Worm (Caenorhabditis elegans): ENCODE measurements around the gene pxd-1.

The pxd-1 gene

ce11 chrIII:4004064-4004580 is 1.8 kb upstream of the pxd-1 start, which contains the start of gene tif-1A (continued):
- TF ChIP-seq akir-1 (GFP tag; optimal IDR thresholded peaks at IDR 0.05) (no peak), nhr-27 (tag; optimal IDR thresholded peaks at IDR 0.05) (no peak), efl-1 (GFP tag; optimal IDR thresholded peaks at IDR 0.05) (peak; percentile 28), rcor-1 (GFP tag; IDR thresholded peaks at IDR 0.05) (peak; percentile 52; the same call in 1 of the 2 replicates), ets-4 (GFP tag; optimal IDR thresholded peaks at IDR 0.05) (no peak), K12H6.12 (tag; optimal IDR thresholded peaks at IDR 0.05) (peak; percentile 26), attf-5 (GFP tag; optimal IDR thresholded peaks at IDR 0.05) (peak; percentile 88), snpc-1.3 (tag; optimal IDR thresholded peaks at IDR 0.05; ENCODE audit: insufficient read depth) (no peak), nhr-120 (GFP tag; IDR thresholded peaks at IDR 0.05) (no peak), F10E7.11 (tag; optimal IDR thresholded peaks at IDR 0.05) (no peak), pbrm-1 (GFP tag; IDR thresholded peaks at IDR 0.05) (peak; percentile 82), zim-3 (tag; optimal IDR thresholded peaks at IDR 0.05) (no peak), dox-1 (GFP tag; IDR thresholded peaks at IDR 0.05) (peak; percentile 91), let-526 (GFP tag; IDR thresholded peaks at IDR 0.05) (no peak), tbp1 (GFP tag; optimal IDR thresholded peaks at IDR 0.05) (peak; percentile 62), mel-28 (tag; optimal IDR thresholded peaks at IDR 0.05; ENCODE audit: borderline replicate concordance) (no peak), F52B5.7 (tag; optimal IDR thresholded peaks at IDR 0.05) (no peak), Y56A3A.18 (GFP tag; IDR thresholded peaks at IDR 0.05) (no peak), F57C9.4 (tag; optimal IDR thresholded peaks at IDR 0.05) (no peak), lin-40 (tag; optimal IDR thresholded peaks at IDR 0.05) (peak; percentile 78), mcd-1 (GFP tag; IDR thresholded peaks at IDR 0.05) (peak; percentile 83), sea-2 (GFP tag; IDR thresholded peaks at IDR 0.05) (no peak), nhr-80 (tag; optimal IDR thresholded peaks at IDR 0.05) (peak; percentile 87), lin-54 (GFP tag; optimal IDR thresholded peaks at IDR 0.05) (peak; percentile 83), B0035.1 (tag; optimal IDR thresholded peaks at IDR 0.05) (no peak), die-1 (tag; optimal IDR thresholded peaks at IDR 0.05) (no peak), T26A5.8 (tag; optimal IDR thresholded peaks at IDR 0.05) (no peak), nfya-1 (tag; optimal IDR thresholded peaks at IDR 0.05; ENCODE audit: borderline replicate concordance, insufficient read depth) (no peak), ztf-28 (GFP tag; IDR thresholded peaks at IDR 0.05) (no peak), unc-62 (GFP tag; optimal IDR thresholded peaks at IDR 0.05) (peak; percentile 4), rec-8 (tag; optimal IDR thresholded peaks at IDR 0.05) (no peak), ztf-22 (GFP tag; optimal IDR thresholded peaks at IDR 0.05) (no peak), snpc-4 (GFP tag; optimal IDR thresholded peaks at IDR 0.05) (peak; percentile 12), snpc-4 (tag; optimal IDR thresholded peaks at IDR 0.05) (peak; percentile 58 to 72 (median 64)), F55B11.4 (tag; optimal IDR thresholded peaks at IDR 0.05; ENCODE audit: borderline replicate concordance, insufficient read depth) (no peak), repo-1 (tag; optimal IDR thresholded peaks at IDR 0.05) (peak; percentile 70), nhr-90 (tag; optimal IDR thresholded peaks at IDR 0.05) (peak; percentile 50), athp-1 (tag; optimal IDR thresholded peaks at IDR 0.05) (no peak), snpc-1.1 (tag; optimal IDR thresholded peaks at IDR 0.05; ENCODE audit: insufficient read depth) (no peak), ceh-79 (tag; optimal IDR thresholded peaks at IDR 0.05) (no peak), lsy-27 (tag; optimal IDR thresholded peaks at IDR 0.05; ENCODE audit: borderline replicate concordance, insufficient read depth) (no peak), bed-1 (GFP tag; IDR thresholded peaks at IDR 0.05) (no peak), ceh-40 (GFP tag; IDR thresholded peaks at IDR 0.05) (no peak), nhr-179 (tag; optimal IDR thresholded peaks at IDR 0.05) (no peak), egl-18 (GFP tag; IDR thresholded peaks at IDR 0.05) (no peak), attf-6 (GFP tag; IDR thresholded peaks at IDR 0.05) (no peak), sptf-2 (GFP tag; optimal IDR thresholded peaks at IDR 0.05) (no peak), F33H1.4 (GFP tag; IDR thresholded peaks at IDR 0.05) (peak; percentile 59)
